Worm (Caenorhabditis elegans) whole organism, late embryonic: Measurements from ENCODE around the gene ZC204.13.

ENCODE experiments used
- C38D4.7 ChIP-seq: fragments of 200-800 bp; sonication (Bioruptor generic); optimal IDR thresholded peaks from 2 replicates; lab custom pipeline; 2018; ENCODE audit warnings: mild to moderate bottlenecking, missing genetic modification characterization, moderate library complexity, missing compliant biosample characterization
- F13H6.1 ChIP-seq: sonication (generic microtip); optimal IDR thresholded peaks from 2 replicates; lab custom pipeline; 2016; ENCODE audit warnings: missing genetic modification characterization, missing compliant biosample characterization
- K02D7.2 ChIP-seq: sonication (generic microtip); optimal IDR thresholded peaks from 2 replicates; lab custom pipeline; 2017; ENCODE audit warnings: mild to moderate bottlenecking, missing genetic modification characterization, missing compliant biosample characterization
- K09A11.1 ChIP-seq: sonication (generic microtip); optimal IDR thresholded peaks from 2 replicates; lab custom pipeline; 2017; ENCODE audit warnings: antibody characterized with exemption, mild to moderate bottlenecking, missing genetic modification characterization, missing compliant biosample characterization; ENCODE audit not compliant: insufficient read depth
- T23F11.4 ChIP-seq: fragments of 200-800 bp; sonication (Bioruptor generic); optimal IDR thresholded peaks from 2 replicates; lab custom pipeline; 2018; ENCODE audit warnings: mild to moderate bottlenecking, missing genetic modification characterization, missing compliant biosample characterization
- ahr-1 ChIP-seq: sonication (generic microtip); optimal IDR thresholded peaks from 2 replicates; lab custom pipeline; 2016; ENCODE audit warnings: missing genetic modification characterization, missing compliant biosample characterization
- ama-1 ChIP-seq: fragments of 150-350 bp; optimal IDR thresholded peaks from 2 replicates; lab custom pipeline; 2014
- ceh-18 ChIP-seq: sonication (generic microtip); optimal IDR thresholded peaks from 2 replicates; lab custom pipeline; 2016; ENCODE audit warnings: missing genetic modification characterization, missing compliant biosample characterization
- ceh-30 ChIP-seq: fragments of 150-350 bp; optimal IDR thresholded peaks from 2 replicates; lab custom pipeline; 2014; ENCODE audit warnings: missing biosample characterization, missing genetic modification characterization
- ceh-34 ChIP-seq: sonication (generic microtip); optimal IDR thresholded peaks from 2 replicates; lab custom pipeline; 2016; ENCODE audit warnings: mild to moderate bottlenecking, missing genetic modification characterization, missing compliant biosample characterization
- ceh-45 ChIP-seq: fragments of 200-800 bp; sonication (Bioruptor generic); IDR thresholded peaks from 2 replicates; pipeline ENCODE4 v1.3.6; 2022; ENCODE audit warnings: missing genetic modification reagents, missing genetic modification characterization, missing compliant biosample characterization
- ceh-48 ChIP-seq: sonication (generic microtip); optimal IDR thresholded peaks from 2 replicates; lab custom pipeline; 2016; ENCODE audit warnings: missing genetic modification characterization, inconsistent platforms, missing compliant biosample characterization
- ceh-6 ChIP-seq: fragments of 200-800 bp; sonication (Bioruptor generic); optimal IDR thresholded peaks from 2 replicates; lab custom pipeline; 2018; ENCODE audit warnings: mild to moderate bottlenecking, missing genetic modification characterization, missing compliant biosample characterization
- ceh-9 ChIP-seq: sonication (generic microtip); optimal IDR thresholded peaks from 2 replicates; lab custom pipeline; 2016; ENCODE audit warnings: mild to moderate bottlenecking, missing genetic modification characterization, inconsistent platforms, missing compliant biosample characterization
- dve-1 ChIP-seq: sonication (generic microtip); optimal IDR thresholded peaks from 2 replicates; lab custom pipeline; 2017; ENCODE audit warnings: antibody characterized with exemption, mild to moderate bottlenecking, missing genetic modification characterization, missing compliant biosample characterization
- elt-2 ChIP-seq: sonication (generic microtip); optimal IDR thresholded peaks from 2 replicates; lab custom pipeline; 2016; ENCODE audit warnings: missing genetic modification reagents, missing genetic modification characterization, missing compliant biosample characterization
- ets-4 ChIP-seq: sonication (generic microtip); optimal IDR thresholded peaks from 2 replicates; lab custom pipeline; 2016; ENCODE audit warnings: missing genetic modification characterization, missing compliant biosample characterization
- eyg-1 ChIP-seq: sonication (generic microtip); optimal IDR thresholded peaks from 2 replicates; lab custom pipeline; 2016; ENCODE audit warnings: missing genotype, missing genetic modification characterization, missing compliant biosample characterization
- fkh-6 ChIP-seq: sonication (generic microtip); optimal IDR thresholded peaks from 2 replicates; lab custom pipeline; 2016; ENCODE audit warnings: missing genetic modification characterization, missing compliant biosample characterization
- hlh-13 ChIP-seq: fragments of 200-800 bp; sonication (Bioruptor generic); optimal IDR thresholded peaks from 2 replicates; lab custom pipeline; 2018; ENCODE audit warnings: mild to moderate bottlenecking, missing genetic modification characterization, missing compliant biosample characterization
- lim-6 ChIP-seq: sonication (generic microtip); optimal IDR thresholded peaks from 2 replicates; lab custom pipeline; 2016; ENCODE audit warnings: missing genetic modification characterization, missing compliant biosample characterization
- mec-3 ChIP-seq: sonication (generic microtip); optimal IDR thresholded peaks from 2 replicates; lab custom pipeline; 2016; ENCODE audit warnings: borderline replicate concordance, missing genetic modification characterization, missing compliant biosample characterization
- nhr-11 ChIP-seq: fragments of 150-350 bp; optimal IDR thresholded peaks from 2 replicates; lab custom pipeline; 2014; ENCODE audit warnings: missing biosample characterization, missing genetic modification characterization
- nhr-232 ChIP-seq: sonication (generic microtip); optimal IDR thresholded peaks from 2 replicates; lab custom pipeline; 2016; ENCODE audit warnings: missing genetic modification characterization, missing compliant biosample characterization
- npax-4 ChIP-seq: sonication (generic microtip); optimal IDR thresholded peaks from 2 replicates; lab custom pipeline; 2016; ENCODE audit warnings: missing genetic modification characterization, missing compliant biosample characterization
- pat-9 ChIP-seq: fragments of 200-800 bp; sonication (Bioruptor generic); optimal IDR thresholded peaks from 2 replicates; lab custom pipeline; 2018; ENCODE audit warnings: mild to moderate bottlenecking, missing genetic modification characterization, moderate library complexity, missing compliant biosample characterization
- pax-1 ChIP-seq: fragments of 150-350 bp; optimal IDR thresholded peaks from 2 replicates; lab custom pipeline; 2014; ENCODE audit warnings: missing biosample characterization, missing genetic modification characterization
- ref-2 ChIP-seq: sonication (generic microtip); optimal IDR thresholded peaks from 2 replicates; lab custom pipeline; 2016; ENCODE audit warnings: missing genetic modification characterization, missing compliant biosample characterization
- rnt-1 ChIP-seq: sonication (generic microtip); optimal IDR thresholded peaks from 2 replicates; lab custom pipeline; 2016; ENCODE audit warnings: missing genetic modification characterization, missing compliant biosample characterization
- sdc-2 ChIP-seq: sonication (generic microtip); optimal IDR thresholded peaks from 2 replicates; lab custom pipeline; 2016; ENCODE audit warnings: missing genotype, missing genetic modification characterization, missing compliant biosample characterization
- tbx-2 ChIP-seq: sonication (generic microtip); optimal IDR thresholded peaks from 2 replicates; lab custom pipeline; 2016; ENCODE audit warnings: missing genetic modification characterization, missing compliant biosample characterization
- ttx-3 ChIP-seq: sonication (generic microtip); optimal IDR thresholded peaks from 2 replicates; lab custom pipeline; 2016; ENCODE audit warnings: missing genetic modification reagents, missing genetic modification characterization, missing compliant biosample characterization
- unc-42 ChIP-seq: sonication (generic microtip); optimal IDR thresholded peaks from 2 replicates; lab custom pipeline; 2016; ENCODE audit warnings: missing genotype, missing genetic modification characterization, missing compliant biosample characterization
- unc-55 ChIP-seq: sonication (generic microtip); optimal IDR thresholded peaks from 2 replicates; lab custom pipeline; 2017; ENCODE audit warnings: missing biosample characterization, missing genetic modification reagents, missing genetic modification characterization

ZC204.13 gene

ce11 chrII:1672673-1673072 is 11.9 kb upstream of the ZC204.13 start:
- TF ChIP-seq ceh-6 (GFP tag; lab: Kevin White, UChicago): no peak
- TF ChIP-seq pat-9 (tag; lab: Kevin White, UChicago): no peak
- TF ChIP-seq unc-42 (tag; lab: Kevin White, UChicago): no peak
- TF ChIP-seq nhr-232 (tag; lab: Kevin White, UChicago): no peak
- no peak for TF ChIP-seq ttx-3
- no peak for TF ChIP-seq npax-4 (tag; lab: Kevin White, UChicago)
- no peak for TF ChIP-seq ceh-30 (tag; lab: Kevin White, UChicago)

ce11 chrII:1670985-1671384 is 10.2 kb upstream of the ZC204.13 start:
- TF ChIP-seq ahr-1 (tag; lab: Kevin White, UChicago) (no peak), ama-1 (lab: Kevin White, UChicago) (no peak), T23F11.4 (GFP tag; lab: Kevin White, UChicago) (no peak), ceh-18 (no peak), lim-6 (tag; lab: Kevin White, UChicago) (no peak), pax-1 (tag; lab: Kevin White, UChicago) (no peak), ref-2 (tag; lab: Kevin White, UChicago) (no peak), sdc-2 (tag; lab: Kevin White, UChicago) (no peak), C38D4.7 (GFP tag; lab: Kevin White, UChicago) (no peak), hlh-13 (GFP tag; lab: Kevin White, UChicago) (no peak), ets-4 (tag; lab: Kevin White, UChicago) (no peak), rnt-1 (no peak), F13H6.1 (no peak)

- TF ChIP-seq eyg-1 (tag; lab: Kevin White, UChicago) (no peak), ceh-9 (tag; lab: Kevin White, UChicago) (no peak)
Measured at ce11 chrII:1670260-1670879, 9.6 kb upstream of the ZC204.13 start, which contains the start of gene nhx-6. nhx-6 (plus strand) TSS chrII:1670829.

ce11 chrII:1668913-1669312 is 8.1 kb upstream of the ZC204.13 start, which contains the start of gene srw-97:
srw-97 (minus strand) TSS chrII:1669013.
- TF ChIP-seq ceh-45 (GFP tag; lab: Robert Waterston, UW) (no peak), ref-2 (tag; lab: Kevin White, UChicago) (no peak), ahr-1 (tag; lab: Kevin White, UChicago) (no peak), K09A11.1 (tag; lab: Kevin White, UChicago) (no peak), dve-1 (tag; lab: Kevin White, UChicago) (no peak), fkh-6 (tag; lab: Kevin White, UChicago) (no peak), unc-55 (no peak), ceh-34 (tag; lab: Kevin White, UChicago) (no peak), K02D7.2 (tag; lab: Kevin White, UChicago) (no peak), F13H6.1 (no peak), nhr-11 (tag; lab: Kevin White, UChicago) (no peak), tbx-2 (no peak), nhr-232 (tag; lab: Kevin White, UChicago) (no peak), ceh-48 (tag; lab: Kevin White, UChicago) (no peak), mec-3 (tag; lab: Kevin White, UChicago) (no peak)

ce11 chrII:1666025-1666424 is 5.2 kb upstream of the ZC204.13 start, which contains the start of gene srlf-29:
srlf-29 (plus strand) TSS chrII:1666325.
- TF ChIP-seq fkh-6 (tag; lab: Kevin White, UChicago) (no peak), elt-2 (tag; lab: Kevin White, UChicago) (no peak), K09A11.1 (tag; lab: Kevin White, UChicago) (no peak)
